Fruit fly (Drosophila melanogaster): ENCODE measurements around the gene BBIP1.

BBIP1 gene

dm6 chr3R:9422338-9422737 is 18.2 kb downstream of the BBIP1 start:
- no peak for TF ChIP-seq Clk (GFP tag; optimal IDR thresholded peaks at IDR 0.05)
- TF ChIP-seq CG7045 (GFP tag; optimal IDR thresholded peaks at IDR 0.05) = no peak
- TF ChIP-seq Hr96 (GFP tag; optimal IDR thresholded peaks at IDR 0.05) = no peak
- TF ChIP-seq CG11617 (GFP tag; optimal IDR thresholded peaks at IDR 0.05) = no peak
- TF ChIP-seq ovo (GFP tag; optimal IDR thresholded peaks at IDR 0.05) = no peak
- TF ChIP-seq kay (GFP tag; ENCODE audit: borderline replicate concordance) = peak; percentile 59
- TF ChIP-seq pad (GFP tag; optimal IDR thresholded peaks at IDR 0.05) = no peak
- peak; percentile 80 for TF ChIP-seq tj (GFP tag; optimal IDR thresholded peaks at IDR 0.05)
- TF ChIP-seq CG1620 (GFP tag; optimal IDR thresholded peaks at IDR 0.05) = no peak
- peak; percentile 21 for TF ChIP-seq cic (GFP tag; optimal IDR thresholded peaks at IDR 0.05)
- no peak for TF ChIP-seq CG7101 (tag; optimal IDR thresholded peaks at IDR 0.05)
- TF ChIP-seq toe (GFP tag; optimal IDR thresholded peaks at IDR 0.05) = no peak
- no peak for TF ChIP-seq CG5204 (GFP tag; optimal IDR thresholded peaks at IDR 0.05)
- no peak for TF ChIP-seq Crg-1 (GFP tag; optimal IDR thresholded peaks at IDR 0.05)
- TF ChIP-seq CG33017 (tag; optimal IDR thresholded peaks at IDR 0.05) = no peak
- TF ChIP-seq CG12768 (GFP tag; optimal IDR thresholded peaks at IDR 0.05) = peak; percentile 44
- TF ChIP-seq cnc (optimal IDR thresholded peaks at IDR 0.05) = no peak
- TF ChIP-seq CG14711 (tag; optimal IDR thresholded peaks at IDR 0.05) = no peak
- no peak for TF ChIP-seq bab1 (GFP tag; optimal IDR thresholded peaks at IDR 0.05)
- no peak for TF ChIP-seq Mnt (GFP tag; optimal IDR thresholded peaks at IDR 0.05)

dm6 chr3R:9424061-9424665 is 20.0 kb downstream of the BBIP1 start:
- TF ChIP-seq CG5204 (GFP tag; optimal IDR thresholded peaks at IDR 0.05) (no peak), tj (GFP tag; optimal IDR thresholded peaks at IDR 0.05) (peak; percentile 88)

DNA sequence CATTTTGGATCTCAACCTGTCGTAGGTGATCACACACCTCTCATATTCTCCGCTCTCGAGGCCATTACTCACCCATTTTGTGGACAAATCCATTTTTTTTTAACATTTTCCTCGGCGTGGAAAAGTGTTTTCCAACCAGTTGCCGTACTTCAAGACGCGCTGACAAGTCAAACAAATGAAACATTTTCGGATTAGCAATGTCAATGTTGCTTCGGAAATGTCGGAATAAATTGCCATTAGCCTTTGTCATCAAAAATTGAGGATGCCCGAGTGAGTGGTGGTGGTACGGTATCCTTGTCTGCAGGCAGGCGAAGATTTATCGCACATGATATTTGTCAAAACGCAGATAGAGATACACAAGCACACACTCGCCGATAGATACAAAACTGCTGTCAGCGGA is 23.1 kb downstream of the BBIP1 start:
- TF ChIP-seq CG12768 (GFP tag; optimal IDR thresholded peaks at IDR 0.05) (no peak), CG7045 (GFP tag; optimal IDR thresholded peaks at IDR 0.05) (no peak), kay (GFP tag; ENCODE audit: borderline replicate concordance) (no peak), ovo (GFP tag; optimal IDR thresholded peaks at IDR 0.05) (no peak), Clk (GFP tag; optimal IDR thresholded peaks at IDR 0.05) (no peak), CG1620 (GFP tag; optimal IDR thresholded peaks at IDR 0.05) (no peak), Mnt (GFP tag; optimal IDR thresholded peaks at IDR 0.05) (no peak), toe (GFP tag; optimal IDR thresholded peaks at IDR 0.05) (no peak), tj (GFP tag; optimal IDR thresholded peaks at IDR 0.05) (no peak), cnc (optimal IDR thresholded peaks at IDR 0.05) (no peak), CG14711 (tag; optimal IDR thresholded peaks at IDR 0.05) (no peak), CG11617 (GFP tag; optimal IDR thresholded peaks at IDR 0.05) (no peak), CG7101 (tag; optimal IDR thresholded peaks at IDR 0.05) (no peak), pad (GFP tag; optimal IDR thresholded peaks at IDR 0.05) (no peak)

DNA sequence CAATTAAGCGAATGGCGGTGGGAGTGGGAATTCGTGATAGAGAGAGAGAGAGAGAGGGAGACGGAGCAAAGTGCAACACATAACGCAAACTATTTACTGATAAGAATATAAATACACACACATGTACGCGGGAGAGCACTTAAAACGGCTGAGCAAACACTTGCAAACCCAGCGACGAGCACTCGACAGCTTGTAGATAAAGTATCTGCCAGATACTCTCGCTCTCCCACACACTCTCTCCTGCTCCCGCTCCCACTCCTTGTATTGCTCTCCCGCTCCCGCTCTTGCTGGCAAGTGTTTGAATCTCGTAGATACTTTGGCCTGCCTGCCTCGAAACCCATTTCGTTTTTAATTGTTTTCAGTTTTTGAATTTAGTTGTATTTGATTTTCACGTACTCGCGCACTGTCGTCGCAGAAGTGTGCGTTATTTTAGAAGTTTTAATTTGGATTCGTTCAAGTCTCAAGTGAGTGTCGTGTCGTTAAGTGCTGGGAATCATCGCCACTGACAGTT is 24.1 kb downstream of the BBIP1 start:
- no peak for TF ChIP-seq cnc (optimal IDR thresholded peaks at IDR 0.05)
- peak; percentile 63 for TF ChIP-seq CG33017 (tag; optimal IDR thresholded peaks at IDR 0.05)
- peak; percentile 92 for TF ChIP-seq CG12768 (GFP tag; optimal IDR thresholded peaks at IDR 0.05)
- no peak for TF ChIP-seq CG5204 (GFP tag; optimal IDR thresholded peaks at IDR 0.05)
- TF ChIP-seq CG1620 (GFP tag; optimal IDR thresholded peaks at IDR 0.05) = no peak
- TF ChIP-seq CG7045 (GFP tag; optimal IDR thresholded peaks at IDR 0.05) = peak; percentile 65
- peak; percentile 26 for TF ChIP-seq CG14711 (tag; optimal IDR thresholded peaks at IDR 0.05)
- peak; percentile 75 for TF ChIP-seq Mnt (GFP tag; optimal IDR thresholded peaks at IDR 0.05)
- TF ChIP-seq CG7101 (tag; optimal IDR thresholded peaks at IDR 0.05) = peak; percentile 65
- peak; percentile 74 for TF ChIP-seq tj (GFP tag; optimal IDR thresholded peaks at IDR 0.05)
- TF ChIP-seq pad (GFP tag; optimal IDR thresholded peaks at IDR 0.05) = peak; percentile 20
- TF ChIP-seq Clk (GFP tag; optimal IDR thresholded peaks at IDR 0.05) = peak; percentile 46
- TF ChIP-seq toe (GFP tag; optimal IDR thresholded peaks at IDR 0.05) = no peak
- TF ChIP-seq Hr96 (GFP tag; optimal IDR thresholded peaks at IDR 0.05) = peak; percentile 73
- TF ChIP-seq kay (GFP tag; ENCODE audit: borderline replicate concordance) = no peak
- TF ChIP-seq Crg-1 (GFP tag; optimal IDR thresholded peaks at IDR 0.05) = no peak
- TF ChIP-seq cic (GFP tag; optimal IDR thresholded peaks at IDR 0.05) = peak; percentile 90
- peak; percentile 43 for TF ChIP-seq CG11617 (GFP tag; optimal IDR thresholded peaks at IDR 0.05)
- peak; percentile 34 for TF ChIP-seq bab1 (GFP tag; optimal IDR thresholded peaks at IDR 0.05)
- TF ChIP-seq ovo (GFP tag; optimal IDR thresholded peaks at IDR 0.05) = peak; percentile 65

DNA sequence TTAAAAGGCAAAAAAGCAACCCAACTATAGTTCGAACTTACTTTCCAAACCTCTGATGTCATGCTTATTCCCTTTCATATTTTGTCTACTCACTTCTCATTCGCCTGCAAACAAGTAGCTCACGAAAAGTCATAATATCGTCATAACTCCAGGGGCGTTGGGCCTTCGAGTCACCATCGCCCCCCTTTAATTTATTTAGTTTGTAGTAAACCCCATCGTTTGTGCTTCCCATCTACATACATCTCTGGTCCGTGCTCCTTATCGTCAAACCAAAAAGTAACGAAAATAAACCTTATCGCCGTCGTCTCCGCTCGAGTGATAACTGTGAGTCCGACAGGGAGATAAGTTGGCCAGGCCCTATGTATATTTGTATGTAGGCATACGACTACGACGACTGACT is 24.8 kb downstream of the BBIP1 start:
- peak; percentile 82 for TF ChIP-seq Clk (GFP tag; optimal IDR thresholded peaks at IDR 0.05)
- no peak for TF ChIP-seq toe (GFP tag; optimal IDR thresholded peaks at IDR 0.05)
- peak; percentile 80 for TF ChIP-seq CG12768 (GFP tag; optimal IDR thresholded peaks at IDR 0.05)
- TF ChIP-seq CG7101 (tag; optimal IDR thresholded peaks at IDR 0.05) = peak; percentile 85
- TF ChIP-seq bab1 (GFP tag; optimal IDR thresholded peaks at IDR 0.05) = no peak
- TF ChIP-seq CG33017 (tag; optimal IDR thresholded peaks at IDR 0.05) = peak; percentile 85
- peak; percentile 43 for TF ChIP-seq CG11617 (GFP tag; optimal IDR thresholded peaks at IDR 0.05)
- TF ChIP-seq CG14711 (tag; optimal IDR thresholded peaks at IDR 0.05) = peak; percentile 62
- TF ChIP-seq cic (GFP tag; optimal IDR thresholded peaks at IDR 0.05) = peak; percentile 92
- TF ChIP-seq Hr96 (GFP tag; optimal IDR thresholded peaks at IDR 0.05) = peak; percentile 78
- TF ChIP-seq Mnt (GFP tag; optimal IDR thresholded peaks at IDR 0.05) = peak; percentile 69
- TF ChIP-seq ovo (GFP tag; optimal IDR thresholded peaks at IDR 0.05) = no peak
- TF ChIP-seq cnc (optimal IDR thresholded peaks at IDR 0.05) = no peak
- peak; percentile 82 for TF ChIP-seq CG7045 (GFP tag; optimal IDR thresholded peaks at IDR 0.05)
- peak; percentile 48 for TF ChIP-seq pad (GFP tag; optimal IDR thresholded peaks at IDR 0.05)
- peak; percentile 27 for TF ChIP-seq tj (GFP tag; optimal IDR thresholded peaks at IDR 0.05)
- TF ChIP-seq Crg-1 (GFP tag; optimal IDR thresholded peaks at IDR 0.05) = no peak
- peak; percentile 98 for TF ChIP-seq kay (GFP tag; ENCODE audit: borderline replicate concordance)
- no peak for TF ChIP-seq CG1620 (GFP tag; optimal IDR thresholded peaks at IDR 0.05)
- no peak for TF ChIP-seq CG5204 (GFP tag; optimal IDR thresholded peaks at IDR 0.05)

All from whole organism, adult.